Worm (Caenorhabditis elegans) whole organism, L4/young adult: ENCODE data around the gene C28D4.10.
A peak's percentile ranks its signal among the peaks of the same experiment; 100 is the strongest.
"Not testable (repeated sequence)": the region's sequence is repeated elsewhere in the genome, so short reads cannot be mapped to it uniquely, and the experiment has no call there.

Source experiments
- W03F9.2 ChIP-seq: fragments of 150-350 bp; optimal IDR thresholded peaks from 2 replicates; lab custom pipeline; 2014; ENCODE audit warnings: missing biosample characterization, missing genetic modification characterization
- dao-5 ChIP-seq: sonication (generic microtip); optimal IDR thresholded peaks from 2 replicates; lab custom pipeline; 2016; ENCODE audit warnings: missing genotype, missing genetic modification characterization, moderate library complexity, missing compliant biosample characterization
- him-1 ChIP-seq: sonication (generic microtip); optimal IDR thresholded peaks from 2 replicates; lab custom pipeline; 2016; ENCODE audit warnings: missing genotype, missing genetic modification reagents, missing genetic modification characterization, missing compliant biosample characterization

The C28D4.10 gene

DNA sequence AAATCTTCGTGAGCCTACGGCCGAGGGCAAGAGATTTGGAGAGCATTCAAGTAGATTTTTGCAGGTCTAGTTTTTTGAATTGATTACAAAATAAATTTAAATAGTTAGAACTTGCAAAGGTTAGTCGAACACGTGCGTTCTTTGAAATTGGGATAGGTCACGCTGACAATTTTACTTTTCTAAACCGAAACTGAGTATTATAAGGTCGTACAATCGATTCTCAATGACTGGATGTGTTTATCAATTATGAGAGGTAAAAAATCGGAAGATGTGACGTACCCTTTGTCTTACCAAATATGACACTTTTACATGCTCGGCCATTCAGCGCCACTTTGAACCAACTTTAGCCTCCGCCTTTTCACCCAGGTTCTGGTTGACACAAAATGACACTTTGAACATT lies 8.5 kb downstream of the C28D4.10 start, which contains the start of gene C28D4.5:
C28D4.5 (minus strand) TSS at position 101 of the 400 bp plus-strand sequence.
- TF ChIP-seq W03F9.2 (tag; lab: Kevin White, UChicago): no peak
- TF ChIP-seq him-1 (tag; lab: Kevin White, UChicago): no peak
- TF ChIP-seq dao-5: no peak

DNA sequence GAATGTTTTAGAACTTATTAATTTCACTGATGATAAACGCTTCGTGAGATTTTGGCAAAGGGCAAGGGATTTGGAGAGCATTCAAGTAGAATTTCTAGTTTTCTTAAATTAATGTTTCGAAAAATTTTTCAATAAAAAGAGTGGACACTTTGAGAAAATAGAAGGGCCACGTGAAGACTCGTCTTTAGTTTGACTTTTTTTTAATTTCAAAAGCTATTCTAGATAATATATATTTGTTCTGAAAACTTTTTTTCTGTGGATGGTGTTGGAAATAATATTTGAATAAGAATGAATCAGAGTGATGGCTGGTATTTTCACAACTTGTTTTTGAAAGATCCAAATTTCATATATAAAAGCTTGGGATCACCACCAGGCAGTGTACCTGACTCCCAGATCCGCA lies 10.0 kb downstream of the C28D4.10 start, which contains the start of gene C28D4.8:
C28D4.8 (minus strand) TSS at position 101 of the 400 bp plus-strand sequence.
- no peak for TF ChIP-seq W03F9.2 (tag; lab: Kevin White, UChicago)
- no peak for TF ChIP-seq him-1 (tag; lab: Kevin White, UChicago)
- no peak for TF ChIP-seq dao-5

DNA sequence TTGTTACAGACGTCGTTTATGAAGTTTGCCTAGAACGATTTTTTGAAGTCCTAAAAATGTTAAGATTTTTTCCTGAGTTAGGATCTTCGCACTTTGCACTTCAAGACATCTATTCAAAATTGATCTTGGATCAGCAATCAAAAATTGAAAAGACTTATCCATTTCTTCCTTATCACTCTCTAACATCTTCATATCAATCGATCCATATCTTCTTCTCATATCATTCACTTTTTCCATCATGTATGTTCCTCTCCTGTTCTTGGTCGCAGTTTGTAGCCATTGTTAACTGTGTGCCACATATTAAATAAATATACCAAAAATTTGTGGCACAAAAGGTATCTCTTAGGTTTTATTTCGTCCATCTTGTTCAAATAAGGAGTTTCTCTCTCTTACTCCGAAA lies 17.4 kb downstream of the C28D4.10 start:
- TF ChIP-seq W03F9.2 (tag; lab: Kevin White, UChicago) (no peak), dao-5 (no peak), him-1 (tag; lab: Kevin White, UChicago) (no peak)

DNA sequence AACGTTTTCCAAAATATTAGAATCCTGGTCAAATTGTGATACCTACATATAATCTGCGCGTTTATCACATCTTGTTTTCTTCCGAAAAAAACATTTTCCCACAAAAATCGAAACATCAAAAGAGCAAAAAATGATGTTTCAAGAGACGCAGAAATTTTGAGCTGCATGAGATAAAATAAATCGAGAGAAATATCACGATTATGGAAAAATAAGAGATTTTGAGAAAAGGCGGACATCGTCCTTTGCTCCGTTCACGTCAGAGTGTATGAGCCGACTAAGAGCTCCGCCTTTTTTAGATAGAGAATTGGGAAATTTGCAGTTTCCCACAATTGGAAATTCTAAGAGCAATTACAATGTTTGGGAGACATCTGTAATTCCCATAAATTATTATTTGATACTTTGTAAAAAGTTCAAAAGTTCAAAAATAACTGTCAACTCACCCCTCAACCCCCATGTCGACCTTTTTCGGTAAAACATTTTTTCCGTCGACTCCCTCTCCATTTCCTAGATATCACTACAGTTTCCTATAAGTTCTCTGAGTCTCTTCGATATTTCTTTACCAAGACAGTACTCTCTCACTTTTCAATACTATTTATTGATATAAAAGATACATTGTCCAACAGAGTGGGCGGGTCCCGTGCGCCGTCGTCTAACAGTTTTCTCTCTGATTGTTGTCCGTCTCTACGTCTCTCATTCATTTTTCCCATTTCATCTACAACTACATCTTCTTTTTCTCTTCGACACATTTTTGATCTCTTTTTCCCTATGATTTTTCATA lies 18.5 kb downstream of the C28D4.10 start:
- no peak for TF ChIP-seq dao-5
- peak; percentile 41 for TF ChIP-seq W03F9.2 (tag; lab: Kevin White, UChicago)

DNA sequence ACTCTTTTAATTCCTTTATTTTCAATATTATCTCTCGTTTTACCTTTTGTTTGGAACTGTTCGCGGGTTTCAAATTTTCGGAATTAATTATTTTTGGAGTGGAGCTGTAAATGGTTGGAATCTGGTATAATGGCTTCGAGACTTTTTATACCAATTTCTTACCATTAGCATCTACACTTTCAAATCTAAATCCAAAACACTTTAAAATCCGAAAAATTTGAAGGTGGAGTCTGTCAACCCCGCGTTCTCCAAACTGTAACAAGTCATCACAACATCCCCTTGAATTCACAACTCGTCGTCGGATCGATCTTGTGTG lies 19.1 kb downstream of the C28D4.10 start, which contains the start of gene nhr-97:
nhr-97 (plus strand) TSS at position 217 of the 316 bp plus-strand sequence.
- TF ChIP-seq dao-5 (no peak), W03F9.2 (tag; lab: Kevin White, UChicago) (no peak), him-1 (tag; lab: Kevin White, UChicago) (no peak)

DNA sequence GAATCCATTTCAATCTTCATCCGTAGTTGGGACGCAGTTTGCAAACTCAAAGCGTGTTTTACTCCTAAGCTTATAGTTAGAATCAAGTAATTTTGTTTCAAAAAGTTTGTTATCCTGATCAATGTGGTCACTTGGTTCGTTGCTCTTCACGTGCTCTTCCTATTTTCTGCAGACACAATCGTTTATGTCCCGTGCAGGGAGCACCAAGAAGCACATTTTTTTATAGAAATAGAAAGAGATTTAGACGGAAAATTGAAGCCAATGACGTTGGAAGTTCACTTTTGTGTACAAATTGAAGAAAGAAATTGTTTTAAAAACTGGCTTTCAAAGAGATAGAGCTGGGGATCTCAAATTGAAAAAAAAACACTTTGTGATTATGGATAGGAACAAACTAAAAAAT lies 23.5 kb downstream of the C28D4.10 start:
- TF ChIP-seq him-1 (tag; lab: Kevin White, UChicago) (no peak), dao-5 (no peak), W03F9.2 (tag; lab: Kevin White, UChicago) (no peak)

DNA sequence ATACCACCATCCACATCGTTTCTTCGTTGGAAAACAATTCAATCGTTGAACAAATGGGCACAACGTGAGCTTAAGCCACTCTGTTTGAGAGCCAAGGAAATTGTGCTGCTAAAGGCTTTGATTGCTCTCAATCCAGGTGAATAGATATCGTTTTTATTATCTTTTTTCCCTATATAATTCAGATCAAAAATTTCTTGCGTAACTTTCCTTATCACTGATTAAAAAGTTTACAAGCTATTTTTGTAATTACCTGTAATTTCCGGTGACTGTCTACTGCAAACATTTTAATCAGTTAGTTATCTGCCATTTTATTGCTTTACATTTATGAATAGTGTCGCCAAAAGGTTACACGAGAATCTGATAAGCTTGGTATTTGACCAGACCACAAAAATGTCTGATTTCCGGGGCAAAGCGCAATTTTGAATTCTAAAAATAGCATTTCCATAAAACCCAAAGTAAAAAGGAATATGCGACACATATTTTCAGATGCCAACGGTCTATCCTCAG lies 24.4 kb downstream of the C28D4.10 start:
- TF ChIP-seq dao-5 (no peak), W03F9.2 (tag; lab: Kevin White, UChicago) (no peak), him-1 (tag; lab: Kevin White, UChicago) (no peak)

DNA sequence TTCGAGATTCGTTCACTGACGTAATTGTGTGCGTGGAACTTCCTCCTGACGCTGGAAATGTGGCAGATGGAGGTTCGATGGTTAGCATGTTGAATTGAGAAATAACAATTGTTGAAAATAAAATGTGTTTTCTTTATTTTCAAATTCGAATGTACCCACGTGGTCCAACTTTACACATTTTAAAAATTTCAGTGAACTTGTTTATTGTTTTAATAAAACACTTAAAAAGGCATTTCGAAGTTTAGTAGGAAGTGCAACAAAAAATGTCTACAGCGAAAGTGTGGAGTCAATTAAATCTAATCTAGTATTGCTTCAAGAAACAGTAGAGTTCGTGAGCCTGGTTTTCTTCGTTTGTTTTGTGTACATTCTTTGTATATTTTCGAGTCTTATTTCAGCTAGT lies 28.0 kb downstream of the C28D4.10 start, which contains the start of gene ssp-36:
ssp-36 (minus strand) TSS at position 101 of the 400 bp plus-strand sequence.
- TF ChIP-seq him-1 (tag; lab: Kevin White, UChicago) (no peak), dao-5 (no peak), W03F9.2 (tag; lab: Kevin White, UChicago) (no peak)

DNA sequence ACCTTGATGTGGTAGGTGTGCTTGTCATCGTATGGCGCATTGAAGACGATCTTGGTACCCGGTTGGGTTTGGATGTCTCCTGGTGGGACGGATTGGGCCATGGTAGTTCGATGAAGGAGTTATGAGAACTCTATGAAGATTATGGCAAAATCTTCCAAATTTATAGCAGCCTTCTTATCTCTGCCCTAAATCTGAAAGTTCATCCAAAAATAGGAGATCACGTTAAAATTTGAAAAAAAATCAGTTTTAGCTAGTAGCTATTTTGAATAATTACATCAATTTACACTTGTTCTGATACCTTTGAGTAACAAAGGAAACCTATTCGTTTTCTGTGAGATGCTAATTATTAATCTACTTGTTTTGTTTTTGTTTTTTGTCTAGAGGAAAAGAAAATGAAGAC lies 28.8 kb downstream of the C28D4.10 start, which contains the start of gene msp-79:
msp-79 (minus strand) TSS at position 101 of the 400 bp plus-strand sequence.
- not testable (repeated sequence) for TF ChIP-seq him-1 (tag; lab: Kevin White, UChicago); dao-5; W03F9.2 (tag; lab: Kevin White, UChicago)

DNA sequence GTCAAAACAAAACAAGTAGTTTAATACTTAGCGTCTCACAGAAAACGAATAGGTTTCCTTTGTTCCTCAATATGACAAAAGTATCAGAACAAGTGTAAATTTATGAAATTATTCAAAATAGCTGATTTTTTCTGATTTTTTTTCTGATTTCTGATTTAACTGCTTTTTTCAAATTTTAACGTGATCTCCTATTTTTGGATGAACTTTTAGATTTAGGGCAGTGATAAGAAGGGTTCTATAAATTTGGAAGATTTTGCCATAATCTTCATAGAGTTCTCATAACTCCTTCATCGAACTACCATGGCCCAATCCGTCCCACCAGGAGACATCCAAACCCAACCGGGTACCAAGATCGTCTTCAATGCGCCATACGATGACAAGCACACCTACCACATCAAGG lies 31.5 kb downstream of the C28D4.10 start, which contains the start of gene msp-78:
msp-78 (plus strand) TSS at position 301 of the 400 bp plus-strand sequence.
- not testable (repeated sequence) for TF ChIP-seq W03F9.2 (tag; lab: Kevin White, UChicago); him-1 (tag; lab: Kevin White, UChicago); dao-5

DNA sequence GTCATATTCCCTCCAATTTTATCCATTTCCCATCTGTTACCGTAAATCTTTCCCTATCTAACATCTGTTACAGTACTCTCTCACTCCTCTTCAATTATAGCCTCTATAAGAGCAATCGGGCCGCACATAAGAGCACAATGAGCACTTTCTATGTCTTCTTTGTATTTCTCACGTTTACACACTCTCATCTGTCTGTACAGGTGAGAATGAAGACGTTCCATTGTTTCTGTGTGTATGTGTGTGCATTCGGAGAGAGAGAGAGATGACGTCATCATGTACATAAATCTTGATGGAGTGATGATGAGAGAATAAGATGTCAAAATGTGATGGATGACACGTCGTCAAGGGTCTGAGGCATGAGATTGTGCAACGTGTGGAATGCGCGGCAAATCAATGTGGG lies 32.5 kb downstream of the C28D4.10 start:
- TF ChIP-seq W03F9.2 (tag; lab: Kevin White, UChicago) (no peak), him-1 (tag; lab: Kevin White, UChicago) (no peak), dao-5 (no peak)

DNA sequence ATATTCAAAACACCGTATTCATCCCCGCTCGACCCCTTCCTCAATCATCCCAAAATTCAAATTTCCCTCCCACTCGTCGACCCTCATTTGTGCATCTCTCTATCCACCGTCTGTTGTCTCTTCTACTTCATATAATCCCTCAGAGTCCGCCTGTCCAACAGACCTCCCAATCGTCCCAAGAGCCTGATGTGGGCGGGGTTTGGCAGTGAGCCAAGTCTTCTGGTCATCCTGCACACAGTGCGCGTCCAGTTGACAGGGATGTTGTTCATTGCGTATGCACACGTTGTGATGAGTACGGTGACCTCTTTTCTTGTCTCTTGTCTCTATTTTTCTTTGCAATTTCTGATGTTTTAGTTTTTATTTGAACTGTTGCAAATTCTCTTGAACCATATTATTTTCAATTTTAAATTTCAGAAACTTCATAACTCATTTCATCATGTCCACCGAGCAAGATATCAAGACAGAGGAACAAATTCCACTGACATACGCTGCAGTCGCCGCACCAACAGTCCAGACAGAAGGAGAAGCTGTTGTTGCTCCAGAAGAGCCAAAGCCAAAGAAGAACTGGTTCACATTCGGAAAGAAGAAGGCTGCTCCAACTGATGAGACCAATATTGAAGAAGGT lies 33.9 kb downstream of the C28D4.10 start, which contains the start of gene cav-1:
cav-1 (plus strand) TSS at position 415 of the 625 bp plus-strand sequence.
- TF ChIP-seq W03F9.2 (tag; lab: Kevin White, UChicago) (no peak), him-1 (tag; lab: Kevin White, UChicago) (no peak), dao-5 (no peak)

DNA sequence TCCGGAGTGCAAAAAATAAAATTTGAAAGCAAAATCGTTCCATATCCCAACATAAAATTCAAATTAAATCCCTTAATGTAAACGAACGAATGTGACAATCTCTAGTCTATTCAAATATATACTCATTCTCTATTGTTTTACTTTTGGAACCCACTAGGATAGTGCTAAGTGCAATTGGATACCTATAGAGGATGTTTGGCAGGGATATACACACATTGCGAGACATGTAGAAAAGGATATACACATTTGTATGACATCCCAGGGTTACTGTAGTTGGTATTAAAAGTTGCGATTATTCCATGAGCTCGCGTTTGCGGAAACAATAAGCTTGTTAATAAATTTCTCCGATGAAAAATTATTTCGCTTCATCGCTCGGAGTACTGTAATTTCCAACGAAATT lies 35.1 kb downstream of the C28D4.10 start:
- TF ChIP-seq dao-5 (no peak), W03F9.2 (tag; lab: Kevin White, UChicago) (no peak), him-1 (tag; lab: Kevin White, UChicago) (no peak)

DNA sequence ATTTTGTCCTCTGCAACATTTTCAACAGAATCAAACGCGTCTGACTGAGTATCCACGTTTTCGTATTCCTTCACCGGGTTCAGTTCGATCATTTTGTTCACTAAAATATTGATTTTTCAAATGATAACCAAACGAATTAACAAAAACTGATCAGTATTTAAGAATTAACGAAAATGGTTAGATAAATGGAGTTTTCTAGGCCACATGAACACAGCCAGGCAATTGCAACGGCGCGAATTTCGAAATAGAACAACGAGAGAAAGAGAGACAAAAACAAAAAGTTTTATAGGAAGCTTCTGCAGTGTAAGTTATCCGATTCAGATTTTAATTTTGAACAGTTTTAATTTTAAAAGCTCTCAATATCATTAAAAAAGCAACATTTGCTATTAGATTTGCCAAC lies 39.2 kb downstream of the C28D4.10 start, which contains the start of gene sna-2:
sna-2 (minus strand) TSS at position 100 of the 400 bp plus-strand sequence.
- TF ChIP-seq W03F9.2 (tag; lab: Kevin White, UChicago): no peak
- no peak for TF ChIP-seq dao-5
- no peak for TF ChIP-seq him-1 (tag; lab: Kevin White, UChicago)
